Fruit fly (Drosophila melanogaster) whole organism, wandering third instar larva: ENCODE measurements around the gene chic.

ENCODE experiments used
- Dif ChIP-seq: fragments of 200-275, 200-300 bp; sonication (Bioruptor generic); optimal IDR thresholded peaks from 2 replicates; lab custom pipeline; 2018; ENCODE audit warnings: missing biosample characterization, missing genetic modification characterization; ENCODE audit not compliant: partially characterized antibody
- Hnf4 ChIP-seq: fragments of 200-800 bp; sonication (Bioruptor generic); optimal IDR thresholded peaks from 2 replicates; lab custom pipeline; 2016; ENCODE audit warnings: missing biosample characterization, mild to moderate bottlenecking, missing genetic modification characterization
- OdsH ChIP-seq: fragments of 200-800 bp; sonication (Bioruptor generic); optimal IDR thresholded peaks from 2 replicates; lab custom pipeline; 2016; ENCODE audit warnings: missing biosample characterization, mild to moderate bottlenecking, missing genetic modification characterization
- h ChIP-seq: fragments of 200-800 bp; sonication (Bioruptor generic); optimal IDR thresholded peaks from 3 replicates; lab custom pipeline; 2016; ENCODE audit warnings: missing biosample characterization, mild to moderate bottlenecking, missing genetic modification characterization

DNA sequence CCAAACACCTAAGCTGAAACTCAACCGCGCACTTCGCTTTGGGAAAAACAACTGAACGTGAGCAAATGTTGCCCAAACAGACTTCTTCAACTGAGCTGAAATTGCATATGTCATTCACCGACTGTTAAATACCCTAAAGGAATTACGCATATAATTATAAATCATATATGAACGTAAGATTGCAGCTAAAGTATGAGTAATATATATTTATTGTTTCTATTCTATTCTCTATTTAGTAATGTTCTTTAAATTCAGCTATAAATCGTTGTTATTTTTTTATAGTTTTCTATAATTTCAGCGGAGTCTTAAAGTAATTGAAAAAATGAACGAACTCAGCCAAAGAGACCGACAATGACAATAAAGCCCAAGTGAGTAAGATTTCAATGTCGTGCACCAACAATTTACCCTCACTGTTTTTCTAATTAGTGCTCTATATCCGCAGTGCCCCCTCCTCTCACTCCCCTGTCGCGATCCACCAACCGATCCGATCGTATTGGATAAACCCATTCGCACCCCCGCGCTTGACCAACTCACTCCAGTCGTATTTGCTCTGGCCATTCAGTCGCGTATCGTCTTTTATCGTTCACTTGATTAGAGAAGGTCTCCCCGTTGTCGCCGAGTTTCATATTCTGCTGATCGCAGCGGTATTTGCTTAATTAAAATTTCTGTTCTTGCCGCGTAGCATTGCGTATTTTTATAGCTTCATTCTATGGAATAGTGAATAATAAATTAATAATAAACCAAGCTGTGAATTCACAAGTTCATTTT is 31.7 kb upstream of the chic start, which contains the start of gene CG9098:
- TF ChIP-seq Hnf4 (GFP tag; lab: Kevin White, UChicago) (no peak), Dif (GFP tag; lab: Kevin White, UChicago) (no peak), h (GFP tag; lab: Kevin White, UChicago) (no peak), OdsH (GFP tag; lab: Kevin White, UChicago) (no peak)
